Fruit fly (Drosophila melanogaster): ENCODE results near the gene CG17110.

DNA sequence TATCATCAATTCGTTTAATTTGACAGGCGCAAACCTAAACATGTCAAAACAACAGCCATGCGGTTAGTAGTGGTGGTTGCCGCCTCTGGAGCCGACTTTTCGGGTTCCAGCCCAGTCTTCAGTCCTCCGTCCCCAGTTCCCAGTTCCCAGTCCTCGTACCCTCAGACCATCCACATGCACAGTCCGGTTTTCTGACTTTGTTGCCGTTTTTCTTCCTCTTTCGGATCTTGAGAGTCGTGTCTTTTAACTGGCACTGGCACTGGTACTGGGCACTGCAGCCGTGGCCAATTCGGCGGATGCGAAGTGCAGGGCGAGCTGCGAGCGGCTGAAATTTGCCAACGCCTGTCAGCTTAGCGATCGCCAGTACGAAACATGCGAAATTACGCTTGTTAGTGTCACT, 40.8 kb downstream of the CG17110 start:
- TF ChIP-seq CG2712 (tag; optimal IDR thresholded peaks at IDR 0.05) (no peak), fu2 (GFP tag; optimal IDR thresholded peaks at IDR 0.05) (no peak), pita (GFP tag; optimal IDR thresholded peaks at IDR 0.05) (no peak), CG34376 (GFP tag; optimal IDR thresholded peaks at IDR 0.05) (no peak), Hand (GFP tag; optimal IDR thresholded peaks at IDR 0.05) (no peak), CG10543 (GFP tag; optimal IDR thresholded peaks at IDR 0.05) (no peak), CG6813 (GFP tag; optimal IDR thresholded peaks at IDR 0.05) (no peak)

Data from whole organism, embryonic.